Worm (Caenorhabditis elegans) whole organism, L4/young adult: ENCODE data around the gene Y54G9A.9.

Source experiments
- W03F9.2 ChIP-seq: fragments of 150-350 bp; optimal IDR thresholded peaks from 2 replicates; lab custom pipeline; 2014; ENCODE audit warnings: missing biosample characterization, missing genetic modification characterization
- dao-5 ChIP-seq: sonication (generic microtip); optimal IDR thresholded peaks from 2 replicates; lab custom pipeline; 2016; ENCODE audit warnings: missing genotype, missing genetic modification characterization, moderate library complexity, missing compliant biosample characterization
- him-1 ChIP-seq: sonication (generic microtip); optimal IDR thresholded peaks from 2 replicates; lab custom pipeline; 2016; ENCODE audit warnings: missing genotype, missing genetic modification reagents, missing genetic modification characterization, missing compliant biosample characterization

The Y54G9A.9 gene

DNA sequence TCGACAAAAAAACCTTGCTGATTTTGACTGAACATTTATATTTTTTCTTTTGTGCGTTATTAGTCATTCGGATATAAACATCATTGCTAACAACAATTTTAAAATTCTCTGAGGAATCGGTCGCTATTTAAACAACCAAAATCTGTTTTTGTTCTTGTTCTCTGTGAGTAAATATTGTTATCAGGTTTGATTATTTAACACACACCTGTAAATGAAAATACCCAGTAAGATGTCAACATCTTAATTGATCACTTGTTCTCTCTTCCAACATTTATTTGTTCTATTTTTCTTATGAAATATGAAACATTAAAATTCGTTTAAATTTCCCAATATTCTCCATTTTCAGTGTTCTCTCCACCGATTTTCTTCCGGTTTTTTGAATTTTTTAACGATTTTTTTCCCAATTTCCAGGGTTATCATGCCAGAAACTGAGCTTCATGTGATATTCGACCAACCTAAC, 33.5 kb downstream of the Y54G9A.9 start, which contains the start of gene arrd-11:
Gene arrd-11 (plus strand): TSS at position 410 of the 460 bp plus-strand sequence.
- TF ChIP-seq W03F9.2 (tag; lab: Kevin White, UChicago) (no peak), him-1 (tag; lab: Kevin White, UChicago) (no peak), dao-5 (tag; lab: Kevin White, UChicago) (no peak)

DNA sequence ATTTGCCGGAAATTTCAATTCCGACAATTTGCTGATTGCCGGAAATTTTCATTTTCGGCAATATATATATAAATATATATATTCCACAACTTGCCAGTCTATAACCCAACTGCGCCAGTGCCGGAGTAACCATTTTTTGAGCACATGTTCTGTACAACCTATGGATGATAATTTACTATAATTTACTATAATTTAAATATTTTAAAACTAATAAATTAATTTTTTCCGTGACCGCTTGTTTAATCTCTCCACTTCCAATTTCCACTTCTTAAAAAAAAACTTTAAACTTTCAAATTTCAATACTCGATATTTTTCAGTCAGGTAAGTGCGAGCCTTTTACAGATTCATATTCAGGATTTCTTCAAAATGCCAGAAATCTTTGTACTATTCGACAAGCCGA, 36.4 kb downstream of the Y54G9A.9 start, which contains the start of gene arrd-12:
Gene arrd-12 (plus strand): TSS at position 301 of the 400 bp plus-strand sequence.
- TF ChIP-seq W03F9.2 (tag; lab: Kevin White, UChicago), result no peak
- TF ChIP-seq dao-5 (tag; lab: Kevin White, UChicago), result no peak
- no peak for TF ChIP-seq him-1 (tag; lab: Kevin White, UChicago)

DNA sequence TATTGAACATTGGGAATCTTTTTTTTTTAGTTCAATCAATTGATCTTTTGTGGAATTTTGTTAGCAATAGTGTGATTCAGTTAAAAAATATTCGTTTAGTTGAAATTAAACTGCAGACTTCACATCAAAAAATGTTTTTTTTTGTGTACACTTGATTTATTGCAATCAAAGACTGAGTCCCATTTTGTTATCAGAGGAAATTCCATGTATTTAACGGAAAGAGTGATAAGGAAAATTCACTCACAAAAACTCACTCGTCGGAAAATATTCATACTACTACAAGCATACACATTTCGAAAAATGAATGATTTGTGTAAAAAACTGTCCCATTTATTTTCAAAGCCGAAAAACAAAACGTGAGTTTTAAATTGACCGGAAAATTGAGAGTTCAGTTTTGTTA, 41.8 kb downstream of the Y54G9A.9 start, which contains the start of gene C01B9.1:
Gene C01B9.1 (plus strand): TSS at position 241 of the 400 bp plus-strand sequence.
- no peak for TF ChIP-seq dao-5 (tag; lab: Kevin White, UChicago)
- TF ChIP-seq W03F9.2 (tag; lab: Kevin White, UChicago), result no peak
- no peak for TF ChIP-seq him-1 (tag; lab: Kevin White, UChicago)

DNA sequence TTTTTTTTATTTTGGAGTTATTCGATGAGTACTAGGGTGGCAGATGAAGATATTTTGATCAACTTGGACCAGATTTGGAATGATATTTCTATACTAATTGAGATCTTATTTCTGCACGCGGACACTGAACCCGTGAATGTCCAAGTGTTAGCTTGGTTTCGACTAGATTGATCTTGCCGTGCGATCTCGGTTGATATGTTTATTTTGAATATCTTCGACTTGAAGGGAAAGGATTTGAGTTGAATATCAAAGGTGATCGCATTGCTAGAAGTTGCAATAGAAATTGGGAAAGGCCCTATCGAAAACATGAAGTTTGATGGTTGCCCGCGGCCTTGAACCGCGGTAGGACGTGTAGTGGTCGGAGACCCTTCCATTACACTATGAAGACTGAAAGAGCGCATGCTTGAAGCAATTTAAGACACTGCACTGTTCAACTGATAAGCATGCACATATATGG, 51.3 kb downstream of the Y54G9A.9 start:
- TF ChIP-seq dao-5 (tag; lab: Kevin White, UChicago) (peak; percentile 59), him-1 (tag; lab: Kevin White, UChicago) (no peak)
